Fruit fly (Drosophila melanogaster) whole organism, embryonic: Measurements from ENCODE around the gene sau.

Experiments used
- Asciz ChIP-seq: fragments of 200-800 bp; sonication (Bioruptor generic); optimal IDR thresholded peaks from 2 replicates; lab custom pipeline; 2017; ENCODE audit warnings: missing biosample characterization, mild to moderate bottlenecking, missing genetic modification characterization, missing genetic modification reagents
- CG11247 ChIP-seq: fragments of 200-800 bp; sonication (Bioruptor generic); IDR thresholded peaks from 2 replicates; pipeline ENCODE4 v1.3.6; 2022; ENCODE audit warnings: missing biosample characterization, missing genetic modification characterization
- CG13287 ChIP-seq: fragments of 200-800 bp; sonication (Bioruptor generic); IDR thresholded peaks from 2 replicates; pipeline ENCODE4 v1.3.6; 2022; ENCODE audit warnings: missing biosample characterization, missing genetic modification characterization; ENCODE audit not compliant: partially characterized antibody
- CG13424 ChIP-seq: fragments of 200-800 bp; sonication (Bioruptor generic); optimal IDR thresholded peaks from 2 replicates; lab custom pipeline; 2019; ENCODE audit warnings: missing biosample characterization, mild to moderate bottlenecking, missing genetic modification characterization, moderate library complexity
- CG14860 ChIP-seq: fragments of 200-800 bp; sonication (Bioruptor generic); IDR thresholded peaks from 3 replicates; pipeline ENCODE4 v1.3.6; 2022; ENCODE audit warnings: missing biosample characterization, missing genetic modification characterization; ENCODE audit not compliant: partially characterized antibody
- CG14965 ChIP-seq: fragments of 200-800 bp; sonication (Bioruptor generic); optimal IDR thresholded peaks from 2 replicates; lab custom pipeline; 2016; ENCODE audit warnings: missing biosample characterization, missing genetic modification characterization, borderline replicate concordance
- CG15011 ChIP-seq: fragments of 200-800 bp; sonication (Bioruptor generic); optimal IDR thresholded peaks from 3 replicates; lab custom pipeline; 2018; ENCODE audit warnings: missing biosample characterization, mild to moderate bottlenecking, missing genetic modification characterization
- CG15269 ChIP-seq: fragments of 200-800 bp; sonication (Bioruptor generic); optimal IDR thresholded peaks from 2 replicates; lab custom pipeline; 2018; ENCODE audit warnings: missing biosample characterization, mild to moderate bottlenecking, missing genetic modification characterization, moderate library complexity
- CG15479 ChIP-seq: fragments of 200-800 bp; sonication (Bioruptor generic); optimal IDR thresholded peaks from 3 replicates; lab custom pipeline; 2019; ENCODE audit warnings: missing biosample characterization, mild to moderate bottlenecking, missing genetic modification characterization, moderate library complexity
- CG17612 ChIP-seq: fragments of 200-800 bp; sonication (Bioruptor generic); IDR thresholded peaks from 2 replicates; pipeline ENCODE4 v1.3.6; 2022; ENCODE audit warnings: missing biosample characterization, missing genetic modification characterization
- CG18262 ChIP-seq: fragments of 200-800 bp; optimal IDR thresholded peaks from 3 replicates; lab custom pipeline; 2019; ENCODE audit warnings: missing biosample characterization, mild to moderate bottlenecking, missing genetic modification characterization, moderate library complexity
- CG2889 ChIP-seq: fragments of 200-800 bp; sonication (Bioruptor generic); IDR thresholded peaks from 3 replicates; pipeline ENCODE4 v1.3.6; 2022; ENCODE audit warnings: missing biosample characterization, missing genetic modification characterization
- CG31388 ChIP-seq: fragments of 200-800 bp; sonication (Bioruptor generic); optimal IDR thresholded peaks from 2 replicates; lab custom pipeline; 2016; ENCODE audit warnings: missing biosample characterization, missing genetic modification characterization
- CG3281 ChIP-seq: fragments of 200-800 bp; sonication (Bioruptor generic); optimal IDR thresholded peaks from 3 replicates; lab custom pipeline; 2017; ENCODE audit warnings: missing biosample characterization, mild to moderate bottlenecking, missing genetic modification characterization
- CG33557 ChIP-seq: fragments of 200-800 bp; sonication (Bioruptor generic); optimal IDR thresholded peaks from 2 replicates; lab custom pipeline; 2019; ENCODE audit warnings: missing biosample characterization, mild to moderate bottlenecking, missing genetic modification characterization, moderate library complexity
- CG4617 ChIP-seq: fragments of 200-800 bp; sonication (Bioruptor generic); optimal IDR thresholded peaks from 3 replicates; lab custom pipeline; 2016; ENCODE audit warnings: missing biosample characterization, missing genetic modification characterization, borderline replicate concordance
- CG5953 ChIP-seq: fragments of 200-800 bp; sonication (Bioruptor generic); IDR thresholded peaks from 2 replicates; pipeline ENCODE4 v1.3.6; 2022; ENCODE audit warnings: missing biosample characterization, missing genetic modification characterization
- CG6175 ChIP-seq: fragments of 200-800 bp; sonication (Bioruptor generic); IDR thresholded peaks from 3 replicates; pipeline ENCODE4 v1.3.6; 2022; ENCODE audit warnings: missing biosample characterization, missing genetic modification characterization
- CG6813 ChIP-seq: fragments of 200-800 bp; sonication (Bioruptor generic); optimal IDR thresholded peaks from 2 replicates; lab custom pipeline; 2017; ENCODE audit warnings: missing biosample characterization, missing genetic modification characterization, mild to moderate bottlenecking, moderate library complexity, missing genetic modification reagents
- CG8290 ChIP-seq, 3 experiments: fragments of 200-800 bp; sonication (Bioruptor generic); optimal IDR thresholded peaks; 2 replicates each; lab custom pipeline; 2016 to 2019; ENCODE audit warnings: missing biosample characterization in 3 of 3, missing genetic modification characterization in 3 of 3, mild to moderate bottlenecking in 2 of 3, moderate library complexity in 1 of 3
- CG9727 ChIP-seq: fragments of 200-800 bp; sonication (Bioruptor generic); optimal IDR thresholded peaks from 3 replicates; lab custom pipeline; 2017; ENCODE audit warnings: missing biosample characterization, mild to moderate bottlenecking, missing genetic modification characterization
- Dip3 ChIP-seq: fragments of 200-800 bp; sonication (Bioruptor generic); optimal IDR thresholded peaks from 3 replicates; lab custom pipeline; 2016; ENCODE audit warnings: missing biosample characterization, missing genetic modification characterization
- Drgx ChIP-seq: fragments of 200-800 bp; sonication (Bioruptor generic); IDR thresholded peaks from 2 replicates; pipeline ENCODE4 v1.3.6; 2022; ENCODE audit warnings: missing biosample characterization, missing genetic modification characterization
- Gug ChIP-seq: fragments of 200-800 bp; sonication (Bioruptor generic); IDR thresholded peaks from 4 replicates; pipeline ENCODE4 v1.3.6; 2022; ENCODE audit warnings: missing biosample characterization, missing genetic modification characterization
- Kr ChIP-seq: fragments of 200-800 bp; sonication (Bioruptor generic); optimal IDR thresholded peaks from 2 replicates; lab custom pipeline; 2017; ENCODE audit warnings: missing biosample characterization, mild to moderate bottlenecking, missing genetic modification characterization
- MESR4 ChIP-seq: fragments of 200-800 bp; sonication (Bioruptor generic); optimal IDR thresholded peaks from 2 replicates; lab custom pipeline; 2018; ENCODE audit warnings: missing biosample characterization, mild to moderate bottlenecking, missing genetic modification characterization, moderate library complexity
- Myb ChIP-seq: fragments of 200-800 bp; sonication (Bioruptor generic); optimal IDR thresholded peaks from 2 replicates; lab custom pipeline; 2016; ENCODE audit warnings: missing biosample characterization, missing genetic modification characterization
- Ravus ChIP-seq: fragments of 200-800 bp; sonication (Bioruptor generic); IDR thresholded peaks from 2 replicates; pipeline ENCODE4 v1.3.6; 2022; ENCODE audit warnings: missing biosample characterization, missing genetic modification characterization
- Spps ChIP-seq: fragments of 200-800 bp; sonication (Bioruptor generic); optimal IDR thresholded peaks from 2 replicates; lab custom pipeline; 2018; ENCODE audit warnings: missing biosample characterization, mild to moderate bottlenecking, missing genetic modification characterization
- Ssrp ChIP-seq: fragments of 200-800 bp; sonication (Bioruptor generic); optimal IDR thresholded peaks from 2 replicates; lab custom pipeline; 2018; ENCODE audit warnings: missing biosample characterization, mild to moderate bottlenecking, missing genetic modification characterization, moderate library complexity
- bcd ChIP-seq: fragments of 200-800 bp; sonication (Bioruptor generic); optimal IDR thresholded peaks from 2 replicates; lab custom pipeline; 2017; ENCODE audit warnings: missing biosample characterization, mild to moderate bottlenecking, missing genetic modification characterization
- br ChIP-seq: fragments of >200 bp; optimal IDR thresholded peaks from 2 replicates; lab custom pipeline; 2017
- bsh ChIP-seq, 2 experiments: fragments of 200-800 bp; sonication (Bioruptor generic); optimal IDR thresholded peaks; 2 replicates each; lab custom pipeline; 2017 to 2018; ENCODE audit warnings: mild to moderate bottlenecking in 2 of 2, missing biosample characterization in 2 of 2, missing genetic modification characterization in 2 of 2, moderate library complexity in 1 of 2
- dysf ChIP-seq: fragments of 200-800 bp; sonication (Bioruptor generic); IDR thresholded peaks from 3 replicates; pipeline ENCODE4 v1.3.6; 2022; ENCODE audit warnings: missing biosample characterization, missing genetic modification characterization
- en ChIP-seq: fragments of 200-800 bp; sonication (Bioruptor generic); optimal IDR thresholded peaks from 2 replicates; lab custom pipeline; 2016; ENCODE audit warnings: missing biosample characterization, missing genetic modification characterization
- ewg ChIP-seq: fragments of 200-800 bp; sonication (Bioruptor generic); optimal IDR thresholded peaks from 3 replicates; lab custom pipeline; 2017; ENCODE audit warnings: mild to moderate bottlenecking, missing biosample characterization, missing genetic modification reagents, missing genetic modification characterization
- gce ChIP-seq: fragments of 200-800 bp; sonication (Bioruptor generic); IDR thresholded peaks from 3 replicates; pipeline ENCODE4 v1.3.6; 2022; ENCODE audit warnings: missing biosample characterization, missing genetic modification characterization
- gro ChIP-seq: fragments of 200-800 bp; sonication (Bioruptor generic); optimal IDR thresholded peaks from 2 replicates; lab custom pipeline; 2016; ENCODE audit warnings: missing biosample characterization, missing genetic modification characterization
- p53 ChIP-seq: fragments of 200-800 bp; sonication (Bioruptor generic); optimal IDR thresholded peaks from 2 replicates; lab custom pipeline; 2016; ENCODE audit warnings: missing biosample characterization, missing genetic modification characterization
- pan ChIP-seq, 4 experiments: fragments of >200 bp in 3 of 4; fragments of 200-800 bp in 1 of 4; sonication (Bioruptor generic) in 1 of 4; optimal IDR thresholded peaks in 3 of 4; IDR thresholded peaks in 1 of 4; 2 replicates each; pipeline versions ENCODE4 v1.3.6 to Lab custom; 2017 to 2022; ENCODE audit warnings: missing biosample characterization in 2 of 4, missing genetic modification characterization in 2 of 4, mixed read lengths in 1 of 4
- salm ChIP-seq: fragments of 200-800 bp; sonication (Bioruptor generic); optimal IDR thresholded peaks from 2 replicates; lab custom pipeline; 2018; ENCODE audit warnings: missing biosample characterization, mild to moderate bottlenecking, missing genetic modification characterization
- sisA ChIP-seq: fragments of 200-800 bp; sonication (Bioruptor generic); IDR thresholded peaks from 2 replicates; pipeline ENCODE4 v1.3.6; 2022; ENCODE audit warnings: missing biosample characterization, missing genetic modification characterization
- sr ChIP-seq: fragments of 200-800 bp; sonication (Bioruptor generic); IDR thresholded peaks from 3 replicates; pipeline ENCODE4 v1.3.6; 2022; ENCODE audit warnings: missing biosample characterization, missing genetic modification characterization
- ssp ChIP-seq: fragments of 200-800 bp; sonication (Bioruptor generic); IDR thresholded peaks from 2 replicates; pipeline ENCODE4 v1.3.6; 2022; ENCODE audit warnings: missing biosample characterization, missing genetic modification characterization
- sug ChIP-seq: fragments of 200-800 bp; optimal IDR thresholded peaks from 2 replicates; lab custom pipeline; 2019; ENCODE audit warnings: missing biosample characterization, mild to moderate bottlenecking, missing genetic modification characterization, moderate library complexity
- tgo ChIP-seq: fragments of 200-800 bp; sonication (Bioruptor generic); IDR thresholded peaks from 3 replicates; pipeline ENCODE4 v1.3.6; 2022; ENCODE audit warnings: missing biosample characterization, missing genetic modification characterization
- vnd ChIP-seq: fragments of 200-800 bp; sonication (Bioruptor generic); IDR thresholded peaks from 3 replicates; pipeline ENCODE4 v1.3.6; 2022; ENCODE audit warnings: missing biosample characterization, missing genetic modification characterization; ENCODE audit not compliant: partially characterized antibody
- zen2 ChIP-seq: fragments of 200-800 bp; sonication (Bioruptor generic); IDR thresholded peaks from 3 replicates; pipeline ENCODE4 v1.3.6; 2022; ENCODE audit warnings: missing biosample characterization, missing genetic modification characterization; ENCODE audit not compliant: partially characterized antibody

The sau gene

dm6 chr2L:2196590-2197474 is 29.3 kb upstream of the sau start (continued):
- peak; percentile 32 for TF ChIP-seq Myb (GFP tag; lab: Kevin White, UChicago)
- TF ChIP-seq vnd (GFP tag; lab: Robert Waterston, UW) = no peak
- no peak for TF ChIP-seq CG8290 (GFP tag; optimal IDR thresholded peaks at IDR 0.05; lab: Kevin White, UChicago)
- peak; percentile 63 to 89 for TF ChIP-seq CG8290 (tag; optimal IDR thresholded peaks at IDR 0.05; lab: Kevin White, UChicago)
- TF ChIP-seq Ssrp = peak; percentile 35
- TF ChIP-seq CG5953 (GFP tag; lab: Robert Waterston, UW) = no peak
- TF ChIP-seq CG6813 (GFP tag; lab: Kevin White, UChicago) = peak; percentile 30
- peak; percentile 64 for TF ChIP-seq CG13424
- no peak for TF ChIP-seq gce (GFP tag; lab: Robert Waterston, UW)
- TF ChIP-seq Spps (tag; lab: Kevin White, UChicago) = peak; percentile 25
- no peak for TF ChIP-seq CG2889 (GFP tag; lab: Robert Waterston, UW)
- no peak for TF ChIP-seq br (lab: Kevin White, UChicago)
- no peak for TF ChIP-seq en
- peak in 1 of 2 experiments; percentile 65 for TF ChIP-seq bsh (GFP tag; optimal IDR thresholded peaks at IDR 0.05; lab: Kevin White, UChicago)
- TF ChIP-seq Gug (GFP tag; lab: Robert Waterston, UW) = peak; percentile 8; the same call in 1 of the 4 replicates
- TF ChIP-seq Dip3 (GFP tag; lab: Kevin White, UChicago) = peak; percentile 19
- no peak for TF ChIP-seq CG31388 (GFP tag; lab: Kevin White, UChicago)
- no peak for TF ChIP-seq CG14860 (GFP tag; lab: Robert Waterston, UW)
- no peak for TF ChIP-seq Drgx
- no peak for TF ChIP-seq salm (tag; lab: Kevin White, UChicago)
- no peak for TF ChIP-seq CG4617 (GFP tag; lab: Kevin White, UChicago)
- TF ChIP-seq CG11247 = no peak
- TF ChIP-seq CG18262 = peak; percentile 72
- peak; percentile 49 for TF ChIP-seq Kr (GFP tag; lab: Kevin White, UChicago)
- no peak for TF ChIP-seq pan (optimal IDR thresholded peaks at IDR 0.05; lab: Kevin White, UChicago)
- no peak for TF ChIP-seq pan (GFP tag; optimal IDR thresholded peaks at IDR 0.05 in 1 of 2, IDR thresholded peaks at IDR 0.05 in 1 of 2)
- no peak for TF ChIP-seq sisA
- no peak for TF ChIP-seq bcd
- peak; percentile 64 for TF ChIP-seq CG15269 (tag; lab: Kevin White, UChicago)
- no peak for TF ChIP-seq zen2 (GFP tag; lab: Robert Waterston, UW)
- peak; percentile 35 for TF ChIP-seq ewg (GFP tag; lab: Kevin White, UChicago)
- no peak for TF ChIP-seq CG33557
- no peak for TF ChIP-seq ssp (GFP tag; lab: Robert Waterston, UW)
- peak; percentile 63 for TF ChIP-seq CG9727 (GFP tag; lab: Kevin White, UChicago)
- TF ChIP-seq CG15011 (GFP tag; lab: Kevin White, UChicago) = peak; percentile 53
- TF ChIP-seq dysf (GFP tag; lab: Robert Waterston, UW) = no peak
- TF ChIP-seq CG17612 (GFP tag; lab: Robert Waterston, UW) = no peak
- no peak for TF ChIP-seq CG13287
- no peak for TF ChIP-seq tgo (GFP tag; lab: Robert Waterston, UW)
- peak; percentile 11 for TF ChIP-seq Asciz (GFP tag; lab: Kevin White, UChicago)
- peak; percentile 72 for TF ChIP-seq CG3281
- TF ChIP-seq gro = peak; percentile 56
- TF ChIP-seq Ravus = no peak
- TF ChIP-seq CG14965 = no peak
- TF ChIP-seq CG6175 (GFP tag; lab: Robert Waterston, UW) = no peak
- no peak for TF ChIP-seq sr (GFP tag; lab: Robert Waterston, UW)
- TF ChIP-seq MESR4 (GFP tag; lab: Kevin White, UChicago) = no peak
- TF ChIP-seq p53 (GFP tag; lab: Kevin White, UChicago) = peak; percentile 32
- peak; percentile 87 for TF ChIP-seq CG15479 (GFP tag; lab: Kevin White, UChicago)
- TF ChIP-seq sug (tag; lab: Kevin White, UChicago) = peak; percentile 88
